Fruit fly (Drosophila melanogaster) whole organism, larva: ENCODE data around the gene CycT.

Source experiments
- noc ChIP-seq: fragments of 200-800 bp; sonication (Bioruptor generic); optimal IDR thresholded peaks from 3 replicates; lab custom pipeline; 2019; ENCODE audit warnings: missing biosample characterization, mild to moderate bottlenecking, missing genetic modification characterization, moderate library complexity

Gene CycT

DNA sequence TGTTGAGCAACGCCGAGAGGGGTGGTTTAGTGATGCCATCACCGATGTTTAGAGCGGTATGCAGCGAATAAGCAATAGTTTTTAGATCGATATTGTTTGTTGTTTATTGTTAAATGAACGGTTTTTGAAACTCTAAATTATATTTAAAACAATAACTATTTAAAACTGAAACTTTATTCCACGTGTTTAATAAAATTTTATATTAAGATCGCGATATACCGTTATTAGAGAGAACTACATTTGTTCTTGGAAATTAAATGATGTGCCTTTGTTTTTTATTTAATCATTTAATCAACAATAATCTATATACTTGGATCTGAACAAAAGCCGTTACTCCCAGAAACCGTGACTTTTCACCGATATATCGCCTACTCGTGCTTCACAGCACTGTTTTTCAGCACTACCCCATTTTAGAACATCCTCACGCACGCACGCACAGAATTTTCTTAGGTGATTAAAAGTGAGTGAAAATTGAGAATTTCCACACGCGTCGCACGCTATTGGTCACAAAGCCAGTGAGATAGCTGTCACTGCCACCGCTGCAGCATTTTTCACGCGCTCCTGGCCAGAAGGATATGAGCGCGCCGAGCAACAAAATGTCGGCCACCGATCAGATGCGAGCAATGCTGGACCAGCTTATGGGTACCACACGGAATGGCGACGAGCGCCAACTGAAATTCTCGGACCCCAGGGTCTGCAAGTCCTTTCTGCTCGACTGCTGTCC is 43.5 kb downstream of the CycT start, which contains the start of the genes U4-U6-60K and CG7564:
U4-U6-60K (minus strand) TSS at position 20 of the 724 bp plus-strand sequence.
CG7564 (plus strand) TSS at position 406 of the 724 bp plus-strand sequence.
- peak; percentile 55 for TF ChIP-seq noc (tag; lab: Kevin White, UChicago)

DNA sequence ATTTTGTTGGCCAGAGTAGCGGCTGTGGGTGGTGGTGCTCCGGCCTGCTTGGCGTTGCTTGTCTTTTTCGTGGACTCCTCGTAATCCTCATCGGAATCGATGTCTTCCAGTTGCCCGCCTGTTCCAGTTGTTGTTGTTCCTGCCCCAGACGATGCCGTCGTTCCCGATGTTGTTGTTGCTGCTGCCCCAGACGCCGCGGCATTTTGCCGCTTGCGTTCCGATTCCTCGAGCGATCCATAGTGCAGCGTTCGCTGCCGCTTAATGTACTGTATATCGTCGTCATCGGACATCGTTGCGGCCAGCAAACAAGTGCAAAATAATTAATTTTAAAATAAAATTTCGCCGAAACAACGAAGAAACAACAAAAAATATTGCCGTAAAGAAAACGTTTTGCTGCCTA is 44.1 kb downstream of the CycT start:
- TF ChIP-seq noc (tag; lab: Kevin White, UChicago): no peak

DNA sequence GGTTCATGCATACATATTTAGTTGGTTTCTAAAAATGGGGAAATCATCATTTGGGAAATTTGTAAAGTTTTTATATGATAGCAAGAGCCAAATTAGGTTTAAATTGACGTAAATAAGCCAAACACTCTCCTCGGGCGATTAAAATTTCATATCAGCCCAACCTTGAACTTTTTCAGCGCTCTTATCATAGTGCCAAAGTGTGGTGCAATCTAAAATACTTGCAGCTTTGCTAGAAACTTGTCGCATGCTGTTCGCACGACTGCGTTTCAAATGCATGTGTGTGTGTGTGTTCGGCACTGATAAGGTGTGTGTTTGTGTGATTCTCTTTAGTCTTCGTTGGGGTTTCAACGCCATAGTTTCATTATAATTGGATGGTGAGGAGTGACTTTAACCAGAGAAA is 50.8 kb downstream of the CycT start:
- TF ChIP-seq noc (tag; lab: Kevin White, UChicago): no peak

DNA sequence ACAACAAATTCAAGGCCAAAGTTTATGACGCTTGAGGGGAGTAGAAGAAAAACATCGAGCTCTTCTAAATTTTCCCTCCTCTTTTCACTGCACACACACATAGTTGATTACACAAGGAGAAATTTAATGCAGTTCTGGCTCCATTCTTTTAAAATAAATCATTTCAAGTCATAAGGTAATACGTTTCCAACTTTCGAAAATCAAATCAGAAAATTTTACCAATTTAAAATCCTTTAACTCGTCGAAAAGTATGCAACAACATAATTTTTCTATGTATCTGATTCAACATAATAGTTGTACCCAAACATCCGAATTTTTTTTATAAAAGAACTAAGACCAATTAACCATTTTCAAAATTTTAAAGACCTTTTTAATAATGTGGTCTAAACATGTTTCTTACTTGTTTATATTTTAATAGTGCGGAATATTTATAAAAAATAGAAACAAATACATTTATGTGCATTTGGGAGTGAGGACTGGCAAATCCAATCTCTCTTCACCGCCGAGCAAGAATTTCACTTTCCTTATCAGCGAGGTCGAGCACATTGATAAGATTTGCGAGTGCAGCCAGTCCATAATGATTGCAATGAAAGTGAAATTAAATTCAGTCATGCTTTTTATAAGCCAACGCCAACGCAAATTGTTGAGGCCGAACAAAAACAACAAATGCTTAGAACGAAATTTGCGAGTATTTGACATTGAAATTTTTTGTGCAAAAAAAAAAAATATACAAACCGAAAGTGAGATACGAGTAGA is 51.4 kb downstream of the CycT start:
- TF ChIP-seq noc (tag; lab: Kevin White, UChicago): peak; percentile 1

DNA sequence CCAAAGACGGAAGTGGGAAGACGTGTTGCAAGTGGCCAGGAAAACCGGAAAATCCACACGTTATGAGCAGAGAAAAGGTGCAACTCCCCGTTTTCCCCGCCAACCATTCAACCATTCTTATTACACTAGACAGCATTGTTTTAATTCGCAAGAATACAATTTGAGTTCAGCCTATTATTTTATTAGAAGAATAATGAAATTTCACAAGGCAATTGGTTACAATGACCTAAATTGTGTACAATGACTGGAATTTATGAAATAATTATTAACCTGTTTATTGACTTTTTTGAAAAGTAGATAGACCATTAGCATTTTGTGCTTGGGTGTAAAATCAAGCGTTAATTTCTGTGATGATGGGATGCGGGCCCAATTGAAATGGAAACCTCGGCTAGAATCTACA is 53.0 kb downstream of the CycT start:
- TF ChIP-seq noc (tag; lab: Kevin White, UChicago): no peak

DNA sequence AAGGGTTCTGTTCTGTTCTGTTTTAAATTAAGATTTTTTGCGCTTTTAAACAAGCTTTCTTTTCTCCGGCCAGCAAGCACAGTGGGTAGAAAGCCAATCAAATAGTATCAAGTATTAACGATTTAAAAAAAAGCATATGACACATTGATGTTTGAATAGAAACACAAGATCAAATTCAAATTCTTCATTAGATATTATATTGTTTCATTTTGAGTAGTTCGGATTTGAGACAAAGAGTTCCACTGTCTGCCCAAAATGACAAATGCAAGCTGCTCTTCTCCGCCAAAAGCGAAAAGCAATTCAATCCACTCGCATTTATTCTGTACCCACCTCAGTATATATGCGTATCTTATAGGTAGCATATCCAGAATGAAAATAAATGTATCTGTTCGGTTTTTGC is 55.4 kb downstream of the CycT start:
- TF ChIP-seq noc (tag; lab: Kevin White, UChicago): no peak
